Fruit fly (Drosophila melanogaster) whole organism, embryonic: Measurements from ENCODE around the gene CG3529.

ENCODE experiments used
- Aef1 ChIP-seq: fragments of 200-800 bp; sonication (Bioruptor generic); IDR thresholded peaks from 3 replicates; pipeline ENCODE4 v1.3.6; 2022; ENCODE audit warnings: missing biosample characterization, missing genetic modification characterization
- B-H2 ChIP-seq: fragments of 200-800 bp; sonication (Bioruptor generic); optimal IDR thresholded peaks from 2 replicates; lab custom pipeline; 2018; ENCODE audit warnings: missing biosample characterization, mild to moderate bottlenecking, missing genetic modification characterization
- CG10147 ChIP-seq: fragments of 200-800 bp; sonication (Bioruptor generic); optimal IDR thresholded peaks from 2 replicates; lab custom pipeline; 2019; ENCODE audit warnings: missing biosample characterization, mild to moderate bottlenecking, missing genetic modification characterization, moderate library complexity
- CG10543 ChIP-seq: fragments of 200-800 bp; sonication (Bioruptor generic); optimal IDR thresholded peaks from 3 replicates; lab custom pipeline; 2017; ENCODE audit warnings: missing biosample characterization, mild to moderate bottlenecking, missing genetic modification characterization, moderate library complexity
- CG12769 ChIP-seq: fragments of 200-800 bp; sonication (Bioruptor generic); optimal IDR thresholded peaks from 2 replicates; lab custom pipeline; 2019; ENCODE audit warnings: missing biosample characterization, mild to moderate bottlenecking, missing genetic modification characterization, moderate library complexity
- CG13287 ChIP-seq: fragments of 200-800 bp; sonication (Bioruptor generic); IDR thresholded peaks from 2 replicates; pipeline ENCODE4 v1.3.6; 2022; ENCODE audit warnings: missing biosample characterization, missing genetic modification characterization; ENCODE audit not compliant: partially characterized antibody
- CG15011 ChIP-seq: fragments of 200-800 bp; sonication (Bioruptor generic); optimal IDR thresholded peaks from 3 replicates; lab custom pipeline; 2018; ENCODE audit warnings: missing biosample characterization, mild to moderate bottlenecking, missing genetic modification characterization
- CG1647 ChIP-seq: fragments of 200-800 bp; sonication (Bioruptor generic); optimal IDR thresholded peaks from 3 replicates; lab custom pipeline; 2016; ENCODE audit warnings: missing biosample characterization, missing genetic modification characterization
- CG17612 ChIP-seq: fragments of 200-800 bp; sonication (Bioruptor generic); IDR thresholded peaks from 2 replicates; pipeline ENCODE4 v1.3.6; 2022; ENCODE audit warnings: missing biosample characterization, missing genetic modification characterization
- CG18476 ChIP-seq: fragments of 200-800 bp; sonication (Bioruptor generic); optimal IDR thresholded peaks from 2 replicates; lab custom pipeline; 2016; ENCODE audit warnings: missing biosample characterization, mild to moderate bottlenecking, missing genetic modification characterization
- CG2875 ChIP-seq: fragments of 200-800 bp; sonication (Bioruptor generic); optimal IDR thresholded peaks from 2 replicates; lab custom pipeline; 2017; ENCODE audit warnings: missing biosample characterization, mild to moderate bottlenecking, missing genetic modification characterization, missing genetic modification reagents
- CG3065 ChIP-seq: fragments of 200-800 bp; sonication (Bioruptor generic); optimal IDR thresholded peaks from 2 replicates; lab custom pipeline; 2016; ENCODE audit warnings: missing biosample characterization, missing genetic modification characterization
- CG33213 ChIP-seq: fragments of 200-800 bp; sonication (Bioruptor generic); optimal IDR thresholded peaks from 3 replicates; lab custom pipeline; 2016; ENCODE audit warnings: missing biosample characterization, missing genetic modification characterization
- CG34422 ChIP-seq: fragments of 200-800 bp; sonication (Bioruptor generic); IDR thresholded peaks from 3 replicates; pipeline ENCODE4 v1.3.6; 2022; ENCODE audit warnings: missing biosample characterization, missing genetic modification characterization
- CG6813 ChIP-seq: fragments of 200-800 bp; sonication (Bioruptor generic); optimal IDR thresholded peaks from 2 replicates; lab custom pipeline; 2017; ENCODE audit warnings: missing biosample characterization, missing genetic modification characterization, mild to moderate bottlenecking, moderate library complexity, missing genetic modification reagents
- CG8478 ChIP-seq: fragments of >200 bp; optimal IDR thresholded peaks from 2 replicates; lab custom pipeline; 2018
- Camta ChIP-seq: fragments of 200-800 bp; sonication (Bioruptor generic); optimal IDR thresholded peaks from 2 replicates; lab custom pipeline; 2016; ENCODE audit warnings: missing biosample characterization, missing genetic modification characterization
- Fer3 ChIP-seq: fragments of 200-800 bp; sonication (Bioruptor generic); optimal IDR thresholded peaks from 2 replicates; lab custom pipeline; 2018; ENCODE audit warnings: missing biosample characterization, mild to moderate bottlenecking, missing genetic modification characterization, moderate library complexity
- Hey ChIP-seq: fragments of 200-800 bp; sonication (Bioruptor generic); optimal IDR thresholded peaks from 3 replicates; lab custom pipeline; 2018; ENCODE audit warnings: missing biosample characterization, mild to moderate bottlenecking, missing genetic modification characterization
- Hr3 ChIP-seq: fragments of 200-800 bp; sonication (Bioruptor generic); optimal IDR thresholded peaks from 3 replicates; lab custom pipeline; 2016; ENCODE audit warnings: missing biosample characterization, missing genetic modification characterization
- MBD-R2 ChIP-seq: fragments of 200-800 bp; sonication (Bioruptor generic); IDR thresholded peaks from 2 replicates; pipeline ENCODE4 v1.3.6; 2022; ENCODE audit warnings: missing biosample characterization, missing genetic modification characterization
- Med ChIP-seq: fragments of 200-800 bp; sonication (Bioruptor generic); peaks from one replicate; lab custom pipeline; 2016; ENCODE audit warnings: missing biosample characterization, missing genetic modification characterization, mild to moderate bottlenecking, inconsistent platforms, moderate library complexity
- Neu2 ChIP-seq: fragments of 200-800 bp; sonication (Bioruptor generic); optimal IDR thresholded peaks from 3 replicates; lab custom pipeline; 2016; ENCODE audit warnings: missing biosample characterization, missing genetic modification characterization, borderline replicate concordance
- Taf1 ChIP-seq: fragments of 200-800 bp; sonication (Bioruptor generic); IDR thresholded peaks from 2 replicates; pipeline ENCODE4 v1.3.6; 2022; ENCODE audit warnings: missing biosample characterization, missing genetic modification characterization
- YL-1 ChIP-seq: fragments of 200-800 bp; sonication (Bioruptor generic); optimal IDR thresholded peaks from 3 replicates; lab custom pipeline; 2017; ENCODE audit warnings: missing biosample characterization, mild to moderate bottlenecking, missing genetic modification characterization
- al ChIP-seq: fragments of 200-800 bp; sonication (Bioruptor generic); IDR thresholded peaks from 2 replicates; pipeline ENCODE4 v1.3.6; 2022; ENCODE audit warnings: missing biosample characterization, missing genetic modification characterization
- az2 ChIP-seq: fragments of 200-800 bp; sonication (Bioruptor generic); optimal IDR thresholded peaks from 3 replicates; lab custom pipeline; 2016; ENCODE audit warnings: missing biosample characterization, missing genetic modification characterization
- bsh ChIP-seq, 2 experiments: fragments of 200-800 bp; sonication (Bioruptor generic); optimal IDR thresholded peaks; 2 replicates each; lab custom pipeline; 2017 to 2018; ENCODE audit warnings: mild to moderate bottlenecking in 2 of 2, missing biosample characterization in 2 of 2, missing genetic modification characterization in 2 of 2, moderate library complexity in 1 of 2
- cg ChIP-seq: fragments of 200-800 bp; sonication (Bioruptor generic); optimal IDR thresholded peaks from 3 replicates; lab custom pipeline; 2019; ENCODE audit warnings: missing biosample characterization, mild to moderate bottlenecking, missing genetic modification characterization, moderate library complexity
- crp ChIP-seq, 2 experiments: fragments of 200-800 bp; sonication (Bioruptor generic); optimal IDR thresholded peaks; 2 replicates in 1 of 2; 3 replicates in 1 of 2; lab custom pipeline; 2017; ENCODE audit warnings: missing biosample characterization in 2 of 2, missing genetic modification characterization in 2 of 2, mild to moderate bottlenecking in 1 of 2, moderate library complexity in 1 of 2
- cwo ChIP-seq: fragments of 200-800 bp; sonication (Bioruptor generic); optimal IDR thresholded peaks from 3 replicates; lab custom pipeline; 2017; ENCODE audit warnings: missing biosample characterization, missing genetic modification characterization, mild to moderate bottlenecking, moderate library complexity, missing genetic modification reagents
- da ChIP-seq: fragments of 200-800 bp; sonication (Bioruptor generic); optimal IDR thresholded peaks from 2 replicates; lab custom pipeline; 2016; ENCODE audit warnings: missing biosample characterization, missing genetic modification characterization
- dan ChIP-seq: fragments of 200-800 bp; sonication (Bioruptor generic); IDR thresholded peaks from 2 replicates; pipeline ENCODE4 v1.3.6; 2022; ENCODE audit warnings: missing biosample characterization, missing genetic modification characterization
- danr ChIP-seq: fragments of 200-800 bp; sonication (Bioruptor generic); IDR thresholded peaks from 2 replicates; pipeline ENCODE4 v1.3.6; 2022; ENCODE audit warnings: missing biosample characterization, missing genetic modification characterization
- esg ChIP-seq: fragments of 200-800 bp; sonication (Bioruptor generic); conservative IDR thresholded peaks from 2 replicates; pipeline ENCODE4 v1.3.6; 2022; ENCODE audit warnings: missing biosample characterization, missing genetic modification characterization
- fu2 ChIP-seq: fragments of 200-800 bp; sonication (Bioruptor generic); optimal IDR thresholded peaks from 2 replicates; lab custom pipeline; 2016; ENCODE audit warnings: missing biosample characterization, missing genetic modification characterization
- gem ChIP-seq: fragments of 200-800 bp; sonication (Bioruptor generic); optimal IDR thresholded peaks from 2 replicates; lab custom pipeline; 2019; ENCODE audit warnings: missing biosample characterization, mild to moderate bottlenecking, missing genetic modification characterization, moderate library complexity
- hkb ChIP-seq, 2 experiments: fragments of 200-800 bp in 1 of 2; fragments of >200 bp in 1 of 2; sonication (Bioruptor generic) in 1 of 2; IDR thresholded peaks in 1 of 2; optimal IDR thresholded peaks in 1 of 2; 2 replicates each; pipeline versions ENCODE4 v1.3.6 to Lab custom; 2017 to 2022; ENCODE audit warnings: missing biosample characterization in 1 of 2, missing genetic modification characterization in 1 of 2
- inv ChIP-seq: fragments of 200-800 bp; sonication (Bioruptor generic); IDR thresholded peaks from 2 replicates; pipeline ENCODE4 v1.3.6; 2022; ENCODE audit warnings: missing biosample characterization, missing genetic modification characterization; ENCODE audit not compliant: partially characterized antibody
- lbe ChIP-seq: fragments of 200-800 bp; sonication (Bioruptor generic); optimal IDR thresholded peaks from 2 replicates; lab custom pipeline; 2016; ENCODE audit warnings: missing biosample characterization, mild to moderate bottlenecking, missing genetic modification characterization
- mam ChIP-seq: fragments of 200-800 bp; sonication (Bioruptor generic); optimal IDR thresholded peaks from 3 replicates; lab custom pipeline; 2016; ENCODE audit warnings: missing biosample characterization, missing genetic modification characterization
- run ChIP-seq: fragments of 200-800 bp; sonication (Bioruptor generic); optimal IDR thresholded peaks from 3 replicates; lab custom pipeline; 2018; ENCODE audit warnings: missing biosample characterization, mild to moderate bottlenecking, missing genetic modification characterization
- salm ChIP-seq: fragments of 200-800 bp; sonication (Bioruptor generic); optimal IDR thresholded peaks from 2 replicates; lab custom pipeline; 2018; ENCODE audit warnings: missing biosample characterization, mild to moderate bottlenecking, missing genetic modification characterization
- sc ChIP-seq, 3 experiments: fragments of >200 bp in 2 of 3; fragments of 200-800 bp in 1 of 3; sonication (Bioruptor generic) in 1 of 3; optimal IDR thresholded peaks; 2 replicates in 2 of 3; 3 replicates in 1 of 3; lab custom pipeline; 2017; ENCODE audit warnings: mild to moderate bottlenecking in 1 of 3, missing biosample characterization in 1 of 3, missing genetic modification characterization in 1 of 3, missing genetic modification reagents in 1 of 3
- slp2 ChIP-seq: fragments of 200-800 bp; sonication (Bioruptor generic); optimal IDR thresholded peaks from 2 replicates; lab custom pipeline; 2016; ENCODE audit warnings: missing biosample characterization, missing genetic modification characterization
- tio ChIP-seq: fragments of 200-800 bp; sonication (Bioruptor generic); optimal IDR thresholded peaks from 2 replicates; lab custom pipeline; 2017; ENCODE audit warnings: missing biosample characterization, missing genetic modification characterization, inconsistent platforms
- trh ChIP-seq: fragments of 200-800 bp; sonication (Bioruptor generic); optimal IDR thresholded peaks from 2 replicates; lab custom pipeline; 2016; ENCODE audit warnings: missing biosample characterization, missing genetic modification characterization
- tx ChIP-seq: fragments of 200-800 bp; sonication (Bioruptor generic); optimal IDR thresholded peaks from 2 replicates; lab custom pipeline; 2016; ENCODE audit warnings: missing biosample characterization, missing genetic modification characterization
- wek ChIP-seq: fragments of 200-800 bp; sonication (Bioruptor generic); optimal IDR thresholded peaks from 3 replicates; lab custom pipeline; 2018; ENCODE audit warnings: missing biosample characterization, mild to moderate bottlenecking, missing genetic modification characterization, moderate library complexity

The CG3529 gene

DNA sequence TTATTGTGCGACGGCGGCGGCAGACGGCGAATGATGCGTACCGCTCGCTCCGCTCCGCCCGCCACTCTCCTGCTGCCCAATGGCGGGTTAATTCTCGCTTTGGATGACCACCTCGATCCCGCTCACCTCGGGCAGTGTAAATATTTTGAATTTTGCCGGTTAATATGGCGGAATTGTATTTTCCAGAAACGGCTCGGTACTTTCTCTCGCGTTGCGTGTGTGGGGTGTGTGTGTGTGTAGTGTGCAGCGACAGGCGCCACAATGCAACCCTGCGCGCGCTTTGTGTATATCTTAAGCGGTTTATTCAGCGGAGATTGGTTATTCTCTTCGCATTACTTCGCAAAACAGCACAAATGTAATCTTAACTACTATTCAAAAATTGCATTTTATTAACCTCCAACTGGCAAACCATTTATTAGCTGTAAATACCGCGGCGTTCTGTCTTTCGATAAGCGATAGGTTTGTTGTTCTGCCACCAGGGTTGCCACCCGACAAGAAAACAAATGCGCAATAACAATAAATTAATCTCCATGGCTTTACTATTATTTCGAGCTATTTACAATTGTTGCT lies 9.2 kb downstream of the CG3529 start, which contains the start of the genes phol and CG3552 (continued):
- TF ChIP-seq salm (tag; lab: Kevin White, UChicago), result no peak
- no peak for TF ChIP-seq tio (GFP tag; lab: Kevin White, UChicago)
- peak; percentile 33 for TF ChIP-seq gem (tag; lab: Kevin White, UChicago)
- TF ChIP-seq CG2875 (GFP tag; lab: Kevin White, UChicago), result no peak
- TF ChIP-seq CG12769 (tag; lab: Kevin White, UChicago), result peak; percentile 10
- TF ChIP-seq Med, result peak; percentile 82
- TF ChIP-seq CG1647, result no peak
- TF ChIP-seq tx (GFP tag; lab: Kevin White, UChicago), result no peak
- no peak for TF ChIP-seq CG10147 (GFP tag; lab: Kevin White, UChicago)
- TF ChIP-seq hkb (optimal IDR thresholded peaks at IDR 0.05; lab: Kevin White, UChicago), result peak; percentile 3
- TF ChIP-seq hkb (GFP tag; IDR thresholded peaks at IDR 0.05; lab: Robert Waterston, UW), result no peak
- TF ChIP-seq Camta (GFP tag; lab: Kevin White, UChicago), result no peak
- TF ChIP-seq Hey (tag; lab: Kevin White, UChicago), result no peak
- TF ChIP-seq CG10543 (GFP tag; lab: Kevin White, UChicago), result peak; percentile 45
- TF ChIP-seq CG34422 (GFP tag; lab: Robert Waterston, UW), result peak; percentile 81
- peak; percentile 17 for TF ChIP-seq Neu2 (GFP tag; lab: Kevin White, UChicago)
- TF ChIP-seq fu2 (GFP tag; lab: Kevin White, UChicago), result peak; percentile 18
- no peak for TF ChIP-seq Aef1 (GFP tag; lab: Robert Waterston, UW)
- no peak for TF ChIP-seq trh (GFP tag; lab: Kevin White, UChicago)
- peak in 1 of 2 experiments; percentile 0 for TF ChIP-seq crp (GFP tag; optimal IDR thresholded peaks at IDR 0.05; lab: Kevin White, UChicago)
- TF ChIP-seq slp2 (GFP tag; lab: Kevin White, UChicago), result no peak
- no peak for TF ChIP-seq esg (GFP tag; lab: Robert Waterston, UW)
- no peak for TF ChIP-seq Fer3 (tag; lab: Kevin White, UChicago)
- peak; percentile 28 for TF ChIP-seq B-H2
- TF ChIP-seq Hr3 (GFP tag; lab: Kevin White, UChicago), result no peak
- peak; percentile 79 for TF ChIP-seq YL-1 (GFP tag; lab: Kevin White, UChicago)
- no peak for TF ChIP-seq wek
- no peak for TF ChIP-seq danr (GFP tag; lab: Robert Waterston, UW)
- TF ChIP-seq al (GFP tag; lab: Robert Waterston, UW), result no peak
- TF ChIP-seq run (tag; lab: Kevin White, UChicago), result no peak
- no peak for TF ChIP-seq CG18476 (GFP tag; lab: Kevin White, UChicago)
- no peak for TF ChIP-seq CG33213 (GFP tag; lab: Kevin White, UChicago)
- TF ChIP-seq CG15011 (GFP tag; lab: Kevin White, UChicago), result no peak
- TF ChIP-seq lbe, result no peak
- TF ChIP-seq CG8478, result peak; percentile 9
- peak; percentile 13 for TF ChIP-seq mam
- TF ChIP-seq CG3065 (GFP tag; lab: Kevin White, UChicago), result no peak
- TF ChIP-seq dan (GFP tag; lab: Robert Waterston, UW), result no peak
- no peak for TF ChIP-seq CG6813
- TF ChIP-seq sc (optimal IDR thresholded peaks at IDR 0.05; lab: Kevin White, UChicago), result no peak
- no peak for TF ChIP-seq sc (GFP tag; optimal IDR thresholded peaks at IDR 0.05; lab: Kevin White, UChicago)
- TF ChIP-seq inv, result peak; percentile 39
- peak; percentile 31; the same call in 1 of the 2 replicates for TF ChIP-seq CG13287 (GFP tag; lab: Robert Waterston, UW)
- 0 out of 2 replicates have a peak, but pooled peaks have one; percentile 26 for TF ChIP-seq Taf1
- no peak for TF ChIP-seq cwo (GFP tag; lab: Kevin White, UChicago)
- TF ChIP-seq bsh (GFP tag; optimal IDR thresholded peaks at IDR 0.05; lab: Kevin White, UChicago), result no peak
- no peak for TF ChIP-seq CG17612 (GFP tag; lab: Robert Waterston, UW)
- TF ChIP-seq MBD-R2 (GFP tag; lab: Robert Waterston, UW), result peak; percentile 66
- TF ChIP-seq az2 (GFP tag; lab: Kevin White, UChicago), result no peak
- TF ChIP-seq cg (GFP tag; lab: Kevin White, UChicago), result peak; percentile 85
- no peak for TF ChIP-seq da (GFP tag; lab: Kevin White, UChicago)
